Worm (Caenorhabditis elegans) whole organism, late embryonic: ENCODE results near the gene lin-36.

ENCODE experiments used
- ama-1 ChIP-seq: fragments of 150-350 bp; optimal IDR thresholded peaks from 2 replicates; lab custom pipeline; 2014
- ceh-18 ChIP-seq: sonication (generic microtip); optimal IDR thresholded peaks from 2 replicates; lab custom pipeline; 2016; ENCODE audit warnings: missing genetic modification characterization, missing compliant biosample characterization
- elt-2 ChIP-seq: sonication (generic microtip); optimal IDR thresholded peaks from 2 replicates; lab custom pipeline; 2016; ENCODE audit warnings: missing genetic modification reagents, missing genetic modification characterization, missing compliant biosample characterization
- fkh-10 ChIP-seq: fragments of 150-350 bp; optimal IDR thresholded peaks from 2 replicates; lab custom pipeline; 2014; ENCODE audit warnings: missing biosample characterization, missing genetic modification reagents, missing genetic modification characterization
- pax-1 ChIP-seq: fragments of 150-350 bp; optimal IDR thresholded peaks from 2 replicates; lab custom pipeline; 2014; ENCODE audit warnings: missing biosample characterization, missing genetic modification characterization
- sox-2 ChIP-seq: fragments of 200-800 bp; sonication (Bioruptor generic); IDR thresholded peaks from 2 replicates; pipeline ENCODE4 v1.3.6; 2022; ENCODE audit warnings: missing genetic modification reagents, missing genetic modification characterization, missing compliant biosample characterization

ce11 chrIII:7969121-7969520 is 51.6 kb downstream of the lin-36 start, which contains the start of the genes F54H12.8 and F54H12.7:
- TF ChIP-seq ceh-18 (tag; lab: Kevin White, UChicago): no peak
- TF ChIP-seq ama-1 (lab: Kevin White, UChicago): no peak
- no peak for TF ChIP-seq sox-2 (GFP tag; lab: Robert Waterston, UW)
- no peak for TF ChIP-seq fkh-10 (GFP tag; lab: Kevin White, UChicago)
- no peak for TF ChIP-seq pax-1 (tag; lab: Kevin White, UChicago)
- no peak for TF ChIP-seq elt-2 (tag; lab: Kevin White, UChicago)
